Worm (Caenorhabditis elegans): Measurements from ENCODE around the gene cyp-35A5.

- TF ChIP-seq fkh-6 (tag; optimal IDR thresholded peaks at IDR 0.05) (no peak), ttx-3 (tag; optimal IDR thresholded peaks at IDR 0.05) (no peak), unc-55 (GFP tag; optimal IDR thresholded peaks at IDR 0.05) (no peak), nhr-11 (tag; optimal IDR thresholded peaks at IDR 0.05) (no peak), ceh-30 (tag; optimal IDR thresholded peaks at IDR 0.05) (no peak), unc-86 (tag; optimal IDR thresholded peaks at IDR 0.05) (no peak), ceh-9 (tag; optimal IDR thresholded peaks at IDR 0.05) (no peak), che-1 (tag; optimal IDR thresholded peaks at IDR 0.05) (no peak)
Measured at ce11 chrV:3896018-3896417, 40.1 kb upstream of the cyp-35A5 start.

Measured in whole organism, late embryonic.